Worm (Caenorhabditis elegans) whole organism, late embryonic: Measurements from ENCODE around the gene ZK616.8.

ENCODE experiments used
- ceh-31 ChIP-seq: sonication (generic microtip); optimal IDR thresholded peaks from 2 replicates; lab custom pipeline; 2016; ENCODE audit warnings: missing genetic modification characterization, missing compliant biosample characterization
- fkh-10 ChIP-seq: fragments of 150-350 bp; optimal IDR thresholded peaks from 2 replicates; lab custom pipeline; 2014; ENCODE audit warnings: missing biosample characterization, missing genetic modification reagents, missing genetic modification characterization
- hlh-30 ChIP-seq: sonication (generic microtip); optimal IDR thresholded peaks from 2 replicates; lab custom pipeline; 2017; ENCODE audit warnings: antibody characterized with exemption, missing genetic modification characterization, missing compliant biosample characterization; ENCODE audit not compliant: insufficient read depth
- nhr-11 ChIP-seq: fragments of 150-350 bp; optimal IDR thresholded peaks from 2 replicates; lab custom pipeline; 2014; ENCODE audit warnings: missing biosample characterization, missing genetic modification characterization
- pha-4 ChIP-seq: fragments of 150-350 bp; optimal IDR thresholded peaks from 2 replicates; lab custom pipeline; 2018; ENCODE audit warnings: missing biosample characterization, missing genetic modification reagents, missing genetic modification characterization
- ref-2 ChIP-seq: sonication (generic microtip); optimal IDR thresholded peaks from 2 replicates; lab custom pipeline; 2016; ENCODE audit warnings: missing genetic modification characterization, missing compliant biosample characterization
- tbx-7 ChIP-seq: sonication (generic microtip); optimal IDR thresholded peaks from 2 replicates; lab custom pipeline; 2016; ENCODE audit warnings: missing genotype, missing genetic modification characterization, missing compliant biosample characterization
- zip-5 ChIP-seq: sonication (generic microtip); optimal IDR thresholded peaks from 2 replicates; lab custom pipeline; 2016; ENCODE audit warnings: missing genetic modification characterization, missing compliant biosample characterization

DNA sequence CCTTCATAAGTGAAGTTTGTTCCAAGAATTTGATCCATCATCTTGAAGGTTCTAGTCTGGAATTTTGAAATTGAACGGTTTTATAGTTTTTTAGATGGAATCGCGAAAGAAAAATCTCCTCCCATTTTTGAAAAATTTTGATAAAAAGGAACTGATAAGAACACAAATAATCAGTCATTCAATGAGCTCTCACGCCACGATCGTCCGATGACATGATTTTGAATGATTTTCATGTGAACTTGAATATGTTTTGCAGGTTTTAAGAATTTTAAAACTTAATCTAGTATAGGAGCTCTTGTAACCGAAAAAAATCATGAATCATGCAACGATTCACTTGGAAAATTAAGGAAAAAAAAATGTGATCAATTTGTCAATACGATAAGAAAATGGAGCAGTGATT lies 34.9 kb downstream of the ZK616.8 start, which contains the start of gene elo-5:
- no peak for TF ChIP-seq zip-5 (tag; lab: Kevin White, UChicago)
- TF ChIP-seq fkh-10 (GFP tag; lab: Kevin White, UChicago): no peak
- no peak for TF ChIP-seq nhr-11 (tag; lab: Kevin White, UChicago)
- no peak for TF ChIP-seq ceh-31
- no peak for TF ChIP-seq tbx-7 (tag; lab: Kevin White, UChicago)
- TF ChIP-seq pha-4 (tag; lab: Kevin White, UChicago): no peak
- TF ChIP-seq ref-2 (tag; lab: Kevin White, UChicago): no peak
- no peak for TF ChIP-seq hlh-30 (tag; lab: Kevin White, UChicago)
